In genomic region chrV:2255191-2255590, ce11 we compare ENCODE assay signal across 4 worm cellular contexts.
TF ChIP-seq lines count a peak whose summit lies in the region.

Gene F41B5.1, plus strand, starts transcription at chrV:2255533.

TF ChIP-seq in whole organism, L1 larva, 84 proteins besides CTCF, POLR2A, EP300 and RAD21:
- TF ChIP-seq lsy-2 (tag; optimal IDR thresholded peaks at IDR 0.05; lab: Kevin White, UChicago), result peak in 1 of 2 experiments; percentile 3
- peak; percentile 9; the same call in 1 of the 2 replicates for TF ChIP-seq isw-1 (GFP tag; IDR thresholded peaks at IDR 0.05; lab: Robert Waterston, UW)
TF ChIP-seq in whole organism, L1 larva: peak in this region for 2; not testable (repeated sequence) for 82.

TF ChIP-seq in whole organism, L3 larva, 47 proteins besides CTCF, POLR2A, EP300 and RAD21:
- TF ChIP-seq hmg-11 (tag; optimal IDR thresholded peaks at IDR 0.05; lab: Kevin White, UChicago), result peak; percentile 15

TF ChIP-seq in whole organism, L4 larva, 104 proteins besides CTCF, POLR2A, EP300 and RAD21:
- peak; percentile 73 for TF ChIP-seq lin-38 (GFP tag; IDR thresholded peaks at IDR 0.05; lab: Robert Waterston, UW)

TF ChIP-seq in whole organism, young adult, 124 proteins besides CTCF, POLR2A, EP300 and RAD21:
- TF ChIP-seq hmg-1.2 (GFP tag; IDR thresholded peaks at IDR 0.05; lab: Robert Waterston, UW) (peak; percentile 85), mcd-1 (GFP tag; IDR thresholded peaks at IDR 0.05; lab: Robert Waterston, UW) (0 out of 2 replicates have a peak, but pooled peaks have one; percentile 10)
